Worm (Caenorhabditis elegans): ENCODE results near the gene F25H8.2.

Gene F25H8.2

DNA sequence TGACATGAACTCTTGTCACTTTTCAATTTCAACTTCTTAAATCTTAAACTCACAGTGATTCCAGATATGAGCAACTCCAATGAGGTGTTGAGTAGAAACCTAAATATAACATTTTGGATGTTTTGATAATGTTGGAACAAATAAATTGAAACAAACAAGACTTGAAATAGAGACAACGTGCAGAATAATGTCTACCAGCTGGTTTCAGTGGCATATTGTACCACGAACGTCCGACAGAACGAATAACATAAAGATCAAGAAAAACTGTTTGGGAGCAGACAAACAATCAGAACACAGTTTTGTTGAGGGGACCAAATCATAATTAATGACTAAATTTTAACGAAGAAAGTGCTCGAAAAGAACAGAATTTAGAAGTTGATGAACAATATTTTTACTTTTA lies 21.3 kb downstream of the F25H8.2 start, which contains the start of gene gon-1:
gon-1 (minus strand) TSS at position 101 of the 400 bp plus-strand sequence.
- no peak for TF ChIP-seq hlh-11 (tag; optimal IDR thresholded peaks at IDR 0.05)
- no peak for TF ChIP-seq aha-1 (tag)
- no peak for TF ChIP-seq attf-4 (tag; optimal IDR thresholded peaks at IDR 0.05)
- TF ChIP-seq lsy-2 (tag; optimal IDR thresholded peaks at IDR 0.05), result no peak
- no peak for TF ChIP-seq nhr-25 (tag; optimal IDR thresholded peaks at IDR 0.05; ENCODE audit: borderline replicate concordance, insufficient read depth)
- TF ChIP-seq lin-38 (GFP tag; IDR thresholded peaks at IDR 0.05), result no peak
- no peak for TF ChIP-seq lim-7 (GFP tag; IDR thresholded peaks at IDR 0.05)
- TF ChIP-seq T26A8.4 (GFP tag; IDR thresholded peaks at IDR 0.05), result no peak
- no peak for TF ChIP-seq mes-2 (tag; optimal IDR thresholded peaks at IDR 0.05; ENCODE audit: poor library complexity, severe bottlenecking)
- no peak for TF ChIP-seq lin-39 (tag; optimal IDR thresholded peaks at IDR 0.05)
- TF ChIP-seq ztf-7 (tag; optimal IDR thresholded peaks at IDR 0.05), result no peak
- TF ChIP-seq ZK337.2 (GFP tag; IDR thresholded peaks at IDR 0.05), result no peak
- TF ChIP-seq dmd-6 (GFP tag; IDR thresholded peaks at IDR 0.05), result no peak

ce11 chrIV:9963945-9964344 lies 31.9 kb downstream of the F25H8.2 start, which contains the start of gene T13H10.2:
T13H10.2 (plus strand) TSS chrIV:9964245.
- no peak for TF ChIP-seq F26F4.8 (GFP tag; conservative IDR thresholded peaks at IDR 0.05)
- TF ChIP-seq skn-1 (tag; optimal IDR thresholded peaks at IDR 0.05), result no peak
- no peak for TF ChIP-seq Y75B8A.6 (GFP tag; IDR thresholded peaks at IDR 0.05)
- TF ChIP-seq nhr-28 (tag; optimal IDR thresholded peaks at IDR 0.05), result no peak
- no peak for TF ChIP-seq pha-4 (GFP tag; IDR thresholded peaks at IDR 0.05)
- TF ChIP-seq pha-4 (tag; optimal IDR thresholded peaks at IDR 0.05), result no peak
- TF ChIP-seq ZK337.2 (GFP tag; IDR thresholded peaks at IDR 0.05), result no peak
- no peak for TF ChIP-seq F44E2.7 (GFP tag; IDR thresholded peaks at IDR 0.05)
- TF ChIP-seq pqm-1 (tag; optimal IDR thresholded peaks at IDR 0.05), result no peak
- no peak for TF ChIP-seq Y48G9A.11 (GFP tag; IDR thresholded peaks at IDR 0.05)
- TF ChIP-seq ceh-20 (GFP tag; IDR thresholded peaks at IDR 0.05), result no peak
- TF ChIP-seq dve-1 (tag; optimal IDR thresholded peaks at IDR 0.05; ENCODE audit: insufficient read depth), result no peak
- TF ChIP-seq madf-5 (GFP tag; IDR thresholded peaks at IDR 0.05), result no peak
- no peak for TF ChIP-seq unc-62 (GFP tag; optimal IDR thresholded peaks at IDR 0.05 in 1 of 2)
- no peak for TF ChIP-seq unc-62 (tag; optimal IDR thresholded peaks at IDR 0.05)
- no peak for TF ChIP-seq zfp-3 (GFP tag; conservative IDR thresholded peaks at IDR 0.05)
- TF ChIP-seq nhr-77 (tag; optimal IDR thresholded peaks at IDR 0.05), result no peak

- TF ChIP-seq daf-16 (GFP tag; optimal IDR thresholded peaks at IDR 0.05) (no peak), daf-16 (tag; optimal IDR thresholded peaks at IDR 0.05) (no peak), D1046.2 (GFP tag; IDR thresholded peaks at IDR 0.05) (no peak), spr-3 (GFP tag; optimal IDR thresholded peaks at IDR 0.05) (no peak), unc-62 (GFP tag; optimal IDR thresholded peaks at IDR 0.05 in 1 of 2) (no peak), unc-62 (tag; optimal IDR thresholded peaks at IDR 0.05) (no peak), ceh-44 (GFP tag; IDR thresholded peaks at IDR 0.05) (no peak), nhr-237 (tag; optimal IDR thresholded peaks at IDR 0.05) (no peak)
Measured at ce11 chrIV:9969081-9969480, 37.0 kb downstream of the F25H8.2 start, which contains the start of the genes kin-5 and C47E12.11. kin-5 (minus strand) TSS chrIV:9969181. C47E12.11 (plus strand) TSS chrIV:9969400.

DNA sequence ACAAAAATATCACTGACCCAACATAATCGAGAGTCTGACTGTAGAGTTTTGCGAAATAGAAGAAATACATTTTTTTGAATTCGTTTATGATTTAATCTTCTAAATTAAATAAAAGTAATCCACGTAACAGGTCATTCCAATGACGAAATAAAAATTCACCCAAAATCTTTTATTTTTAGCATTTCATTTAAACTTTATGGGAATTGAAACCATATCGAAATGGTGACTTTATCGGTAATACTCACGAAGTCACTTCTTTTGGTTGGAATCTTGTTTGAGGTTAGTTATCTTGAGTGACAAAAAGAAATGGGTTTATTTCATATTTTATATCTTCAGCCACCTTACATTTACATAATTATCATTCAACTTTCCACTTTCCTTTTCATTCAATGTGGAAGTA lies 40.6 kb downstream of the F25H8.2 start, which contains the start of the genes C47E12.12 and C47E12.10:
C47E12.12 (minus strand) TSS at position 101 of the 400 bp plus-strand sequence.
C47E12.10 (plus strand) TSS at position 172 of the 400 bp plus-strand sequence.
- TF ChIP-seq zag-1 (tag; optimal IDR thresholded peaks at IDR 0.05) (no peak), tag-97 (GFP tag; IDR thresholded peaks at IDR 0.05) (no peak), egl-43 (GFP tag; IDR thresholded peaks at IDR 0.05) (no peak), ceh-32 (tag; optimal IDR thresholded peaks at IDR 0.05; ENCODE audit: poor library complexity) (no peak), fkh-10 (GFP tag; optimal IDR thresholded peaks at IDR 0.05) (no peak), dve-1 (tag; optimal IDR thresholded peaks at IDR 0.05; ENCODE audit: insufficient read depth) (no peak), lin-13 (GFP tag; optimal IDR thresholded peaks at IDR 0.05) (no peak), unc-39 (tag; optimal IDR thresholded peaks at IDR 0.05) (no peak), zip-11 (GFP tag; IDR thresholded peaks at IDR 0.05) (no peak), ceh-62 (tag; optimal IDR thresholded peaks at IDR 0.05) (no peak)

All from whole organism, L4 larva.